Fruit fly (Drosophila melanogaster) whole organism, adult: ENCODE data around the gene Arpc1.

Source experiments
- CG11617 ChIP-seq: fragments of 200-800 bp; sonication (Bioruptor generic); optimal IDR thresholded peaks from 2 replicates; lab custom pipeline; 2017; ENCODE audit warnings: mild to moderate bottlenecking, missing biosample characterization, missing genetic modification reagents, missing genetic modification characterization
- ovo ChIP-seq: fragments of 200-800 bp; sonication (Bioruptor generic); optimal IDR thresholded peaks from 2 replicates; lab custom pipeline; 2016; ENCODE audit warnings: missing biosample characterization, missing genetic modification characterization
- toe ChIP-seq: fragments of 200-800 bp; sonication (Bioruptor generic); optimal IDR thresholded peaks from 2 replicates; lab custom pipeline; 2016; ENCODE audit warnings: missing biosample characterization, missing genetic modification characterization

DNA sequence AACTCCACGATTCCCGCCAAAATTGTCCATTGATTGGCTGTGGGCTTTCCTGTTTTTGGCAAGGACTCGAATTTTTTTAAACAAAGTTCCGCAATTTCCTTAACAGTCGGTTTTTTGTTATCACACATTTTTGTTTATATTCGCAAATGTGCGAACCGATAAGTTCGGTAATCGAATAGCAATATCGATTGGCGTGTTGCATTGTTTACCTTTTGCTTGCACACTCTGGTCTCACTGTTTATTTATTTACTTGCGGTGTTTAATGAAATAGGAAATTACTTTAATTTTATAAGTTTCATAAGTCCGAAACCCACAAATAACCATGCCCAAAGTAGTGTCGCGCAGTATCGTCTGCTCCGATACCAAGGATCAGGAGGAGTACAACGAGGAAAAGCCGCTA, 18.2 kb downstream of the Arpc1 start, which contains the start of the genes Adat1 and CG16865:
- no peak for TF ChIP-seq CG11617 (GFP tag; lab: Kevin White, UChicago)
- no peak for TF ChIP-seq toe (GFP tag; lab: Kevin White, UChicago)
- TF ChIP-seq ovo (GFP tag; lab: Kevin White, UChicago), result no peak
